Worm (Caenorhabditis elegans): ENCODE data around the gene cwn-1.
"Not testable (repeated sequence)": the region's sequence is repeated elsewhere in the genome, so short reads cannot be mapped to it uniquely, and the experiment has no call there.

DNA sequence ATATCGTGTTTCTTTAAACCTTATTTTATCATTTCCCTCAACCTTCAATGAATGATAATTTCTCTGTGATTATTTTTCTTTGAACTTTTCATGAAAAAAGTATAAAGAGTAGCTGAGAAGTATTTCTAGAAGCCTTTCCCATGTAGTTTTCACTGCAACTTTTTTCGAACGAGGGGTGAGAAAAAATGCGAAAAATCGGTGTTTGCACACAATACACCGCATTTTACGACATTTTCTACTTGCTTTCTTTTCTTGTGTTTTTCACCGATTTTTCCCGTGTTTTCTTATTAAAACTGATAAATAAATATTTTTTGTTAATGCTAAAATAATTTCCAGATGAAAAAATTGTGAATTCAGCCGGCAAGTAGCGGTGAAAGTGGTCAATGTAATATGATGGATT, 34.5 kb downstream of the cwn-1 start, which contains the start of gene C50D2.10:
- not testable (repeated sequence) for TF ChIP-seq ref-1 (GFP tag; conservative IDR thresholded peaks at IDR 0.05); flt-1 (GFP tag; IDR thresholded peaks at IDR 0.05)

All from whole organism, midembryonic.